Fruit fly (Drosophila melanogaster) whole organism, embryonic: Measurements from ENCODE around the gene CG7183.

Experiments
- Antp ChIP-seq: fragments of 200-800 bp; sonication (Bioruptor generic); optimal IDR thresholded peaks from 3 replicates; lab custom pipeline; 2016; ENCODE audit warnings: missing biosample characterization, missing genetic modification characterization
- Atf-2 ChIP-seq: fragments of 200-800 bp; sonication (Bioruptor generic); optimal IDR thresholded peaks from 2 replicates; lab custom pipeline; 2016; ENCODE audit warnings: missing biosample characterization, missing genetic modification characterization
- BEAF-32 ChIP-seq: fragments of 200-800 bp; sonication (Bioruptor generic); optimal IDR thresholded peaks from 3 replicates; lab custom pipeline; 2017; ENCODE audit warnings: missing biosample characterization, missing genetic modification characterization, mild to moderate bottlenecking, moderate library complexity, missing genetic modification reagents
- Blimp-1 ChIP-seq: fragments of 200-800 bp; sonication (Bioruptor generic); optimal IDR thresholded peaks from 3 replicates; lab custom pipeline; 2018; ENCODE audit warnings: missing biosample characterization, missing genetic modification characterization, mild to moderate bottlenecking, moderate library complexity, missing genetic modification reagents
- CG10565 ChIP-seq: fragments of 200-800 bp; sonication (Bioruptor generic); optimal IDR thresholded peaks from 3 replicates; lab custom pipeline; 2016; ENCODE audit warnings: missing biosample characterization, mild to moderate bottlenecking, missing genetic modification characterization
- CG11560 ChIP-seq: fragments of 200-800 bp; sonication (Bioruptor generic); IDR thresholded peaks from 3 replicates; pipeline ENCODE4 v1.3.6; 2022; ENCODE audit warnings: missing biosample characterization, missing genetic modification characterization
- CG12219 ChIP-seq: fragments of 200-800 bp; sonication (Bioruptor generic); optimal IDR thresholded peaks from 3 replicates; lab custom pipeline; 2018; ENCODE audit warnings: missing biosample characterization, mild to moderate bottlenecking, missing genetic modification characterization
- CG12299 ChIP-seq: fragments of 200-800 bp; sonication (Bioruptor generic); optimal IDR thresholded peaks from 2 replicates; lab custom pipeline; 2018; ENCODE audit warnings: missing biosample characterization, mild to moderate bottlenecking, missing genetic modification characterization
- CG12744 ChIP-seq: fragments of 200-800 bp; sonication (Bioruptor generic); optimal IDR thresholded peaks from 2 replicates; lab custom pipeline; 2016; ENCODE audit warnings: missing biosample characterization, missing genetic modification characterization
- CG13123 ChIP-seq: fragments of 200-800 bp; sonication (Bioruptor generic); optimal IDR thresholded peaks from 2 replicates; lab custom pipeline; 2016; ENCODE audit warnings: missing biosample characterization, missing genetic modification characterization
- CG14014 ChIP-seq: fragments of 200-800 bp; sonication (Bioruptor generic); IDR thresholded peaks from 2 replicates; pipeline ENCODE4 v1.3.6; 2022; ENCODE audit warnings: missing biosample characterization, missing genetic modification characterization
- CG1602 ChIP-seq: fragments of 200-800 bp; sonication (Bioruptor generic); optimal IDR thresholded peaks from 3 replicates; lab custom pipeline; 2016; ENCODE audit warnings: missing biosample characterization, missing genetic modification characterization
- CG17328 ChIP-seq: fragments of 200-800 bp; sonication (Bioruptor generic); IDR thresholded peaks from 2 replicates; pipeline ENCODE4 v1.3.6; 2022; ENCODE audit warnings: missing biosample characterization, missing genetic modification characterization
- CG18262 ChIP-seq: fragments of 200-800 bp; optimal IDR thresholded peaks from 3 replicates; lab custom pipeline; 2019; ENCODE audit warnings: missing biosample characterization, mild to moderate bottlenecking, missing genetic modification characterization, moderate library complexity
- CG18476 ChIP-seq: fragments of 200-800 bp; sonication (Bioruptor generic); optimal IDR thresholded peaks from 2 replicates; lab custom pipeline; 2016; ENCODE audit warnings: missing biosample characterization, mild to moderate bottlenecking, missing genetic modification characterization
- CG2116 ChIP-seq: fragments of 200-800 bp; sonication (Bioruptor generic); optimal IDR thresholded peaks from 3 replicates; lab custom pipeline; 2018; ENCODE audit warnings: missing biosample characterization, mild to moderate bottlenecking, missing genetic modification characterization
- CG3065 ChIP-seq: fragments of 200-800 bp; sonication (Bioruptor generic); optimal IDR thresholded peaks from 2 replicates; lab custom pipeline; 2016; ENCODE audit warnings: missing biosample characterization, missing genetic modification characterization
- CG3407 ChIP-seq: fragments of 200-800 bp; sonication (Bioruptor generic); optimal IDR thresholded peaks from 2 replicates; lab custom pipeline; 2018; ENCODE audit warnings: missing biosample characterization, mild to moderate bottlenecking, missing genetic modification characterization
- CG43689 ChIP-seq: fragments of 200-800 bp; sonication (Bioruptor generic); IDR thresholded peaks from 2 replicates; pipeline ENCODE4 v1.3.6; 2022; ENCODE audit warnings: missing biosample characterization, missing genetic modification characterization
- CG6765 ChIP-seq: fragments of 200-800 bp; sonication (Bioruptor generic); optimal IDR thresholded peaks from 3 replicates; lab custom pipeline; 2017; ENCODE audit warnings: missing biosample characterization, mild to moderate bottlenecking, missing genetic modification characterization
- CG6813 ChIP-seq: fragments of 200-800 bp; sonication (Bioruptor generic); optimal IDR thresholded peaks from 2 replicates; lab custom pipeline; 2017; ENCODE audit warnings: missing biosample characterization, missing genetic modification characterization, mild to moderate bottlenecking, moderate library complexity, missing genetic modification reagents
- CG7271 ChIP-seq: fragments of 200-800 bp; sonication (Bioruptor generic); optimal IDR thresholded peaks from 2 replicates; lab custom pipeline; 2018; ENCODE audit warnings: missing biosample characterization, mild to moderate bottlenecking, missing genetic modification characterization, moderate library complexity
- CG7372 ChIP-seq: fragments of 200-800 bp; sonication (Bioruptor generic); IDR thresholded peaks from 2 replicates; pipeline ENCODE4 v1.3.6; 2022; ENCODE audit warnings: missing biosample characterization, missing genetic modification characterization
- CG9797 ChIP-seq: fragments of 200-800 bp; sonication (Bioruptor generic); optimal IDR thresholded peaks from 3 replicates; lab custom pipeline; 2018; ENCODE audit warnings: missing biosample characterization, mild to moderate bottlenecking, missing genetic modification characterization
- H15 ChIP-seq: fragments of 200-800 bp; sonication (Bioruptor generic); IDR thresholded peaks from 3 replicates; pipeline ENCODE4 v1.3.6; 2022; ENCODE audit warnings: missing biosample characterization, missing genetic modification characterization
- H2.0 ChIP-seq: fragments of 200-800 bp; sonication (Bioruptor generic); IDR thresholded peaks from 2 replicates; pipeline ENCODE4 v1.3.6; 2022; ENCODE audit warnings: missing biosample characterization, missing genetic modification characterization
- Hr51 ChIP-seq, 2 experiments: fragments of 200-800 bp; sonication (Bioruptor generic); optimal IDR thresholded peaks; 2 replicates in 1 of 2; 3 replicates in 1 of 2; lab custom pipeline; 2016 to 2018; ENCODE audit warnings: missing biosample characterization in 2 of 2, missing genetic modification characterization in 2 of 2, mild to moderate bottlenecking in 1 of 2, moderate library complexity in 1 of 2
- MTF-1 ChIP-seq: fragments of 200-800 bp; sonication (Bioruptor generic); optimal IDR thresholded peaks from 2 replicates; lab custom pipeline; 2018; ENCODE audit warnings: missing biosample characterization, mild to moderate bottlenecking, missing genetic modification characterization, borderline replicate concordance
- Oli ChIP-seq: fragments of 200-800 bp; sonication (Bioruptor generic); optimal IDR thresholded peaks from 2 replicates; lab custom pipeline; 2018; ENCODE audit warnings: missing biosample characterization, mild to moderate bottlenecking, missing genetic modification characterization, moderate library complexity
- Stat92E ChIP-seq, 3 experiments: fragments of >200 bp in 2 of 3; fragments of 200-800 bp in 1 of 3; sonication (Bioruptor generic) in 1 of 3; optimal IDR thresholded peaks; 2 replicates each; lab custom pipeline; 2017 to 2019; ENCODE audit warnings: missing biosample characterization in 3 of 3, missing genetic modification characterization in 3 of 3, mild to moderate bottlenecking in 1 of 3, moderate library complexity in 1 of 3
- Trl ChIP-seq, 3 experiments: fragments of >200 bp in 2 of 3; fragments of 200-800 bp in 1 of 3; sonication (Bioruptor generic) in 1 of 3; optimal IDR thresholded peaks; 2 replicates in 1 of 3; 3 replicates in 2 of 3; lab custom pipeline; 2016 to 2017; ENCODE audit warnings: missing biosample characterization in 1 of 3, missing genetic modification characterization in 1 of 3
- ash1 ChIP-seq: fragments of 200-800 bp; sonication (Bioruptor generic); optimal IDR thresholded peaks from 2 replicates; lab custom pipeline; 2018; ENCODE audit warnings: missing biosample characterization, mild to moderate bottlenecking, missing genetic modification characterization
- crc ChIP-seq: fragments of 200-800 bp; sonication (Bioruptor generic); optimal IDR thresholded peaks from 2 replicates; lab custom pipeline; 2016; ENCODE audit warnings: missing biosample characterization, missing genetic modification characterization
- dan ChIP-seq: fragments of 200-800 bp; sonication (Bioruptor generic); IDR thresholded peaks from 2 replicates; pipeline ENCODE4 v1.3.6; 2022; ENCODE audit warnings: missing biosample characterization, missing genetic modification characterization
- dm ChIP-seq: fragments of 200-800 bp; sonication (Bioruptor generic); optimal IDR thresholded peaks from 3 replicates; lab custom pipeline; 2016; ENCODE audit warnings: missing biosample characterization, missing genetic modification characterization
- emc ChIP-seq: fragments of 200-800 bp; sonication (Bioruptor generic); optimal IDR thresholded peaks from 2 replicates; lab custom pipeline; 2016; ENCODE audit warnings: missing biosample characterization, missing genetic modification characterization
- ems ChIP-seq: fragments of 200-800 bp; sonication (Bioruptor generic); optimal IDR thresholded peaks from 3 replicates; lab custom pipeline; 2016; ENCODE audit warnings: missing biosample characterization, missing genetic modification characterization
- ewg ChIP-seq: fragments of 200-800 bp; sonication (Bioruptor generic); optimal IDR thresholded peaks from 3 replicates; lab custom pipeline; 2017; ENCODE audit warnings: mild to moderate bottlenecking, missing biosample characterization, missing genetic modification reagents, missing genetic modification characterization
- grn ChIP-seq: fragments of 200-800 bp; sonication (Bioruptor generic); optimal IDR thresholded peaks from 3 replicates; lab custom pipeline; 2017; ENCODE audit warnings: missing biosample characterization, missing genetic modification characterization
- hbn ChIP-seq: fragments of 200-800 bp; sonication (Bioruptor generic); IDR thresholded peaks from 2 replicates; pipeline ENCODE4 v1.3.6; 2022; ENCODE audit warnings: missing biosample characterization, missing genetic modification characterization; ENCODE audit not compliant: partially characterized antibody
- lilli ChIP-seq: fragments of 200-800 bp; sonication (Bioruptor generic); optimal IDR thresholded peaks from 3 replicates; lab custom pipeline; 2016; ENCODE audit warnings: missing biosample characterization, missing genetic modification characterization
- nerfin-1 ChIP-seq: fragments of 200-800 bp; sonication (Bioruptor generic); optimal IDR thresholded peaks from 3 replicates; lab custom pipeline; 2019; ENCODE audit warnings: missing biosample characterization, mild to moderate bottlenecking, missing genetic modification characterization, moderate library complexity
- peb ChIP-seq: fragments of 200-800 bp; sonication (Bioruptor generic); IDR thresholded peaks from 2 replicates; pipeline ENCODE4 v1.3.6; 2022; ENCODE audit warnings: missing biosample characterization, missing genetic modification characterization
- row ChIP-seq: fragments of 200-800 bp; sonication (Bioruptor generic); IDR thresholded peaks from 3 replicates; pipeline ENCODE4 v1.3.6; 2022; ENCODE audit warnings: missing biosample characterization, missing genetic modification characterization
- schlank ChIP-seq: fragments of 200-800 bp; sonication (Bioruptor generic); optimal IDR thresholded peaks from 2 replicates; lab custom pipeline; 2018; ENCODE audit warnings: missing biosample characterization, mild to moderate bottlenecking, missing genetic modification characterization
- tin ChIP-seq: fragments of 200-800 bp; sonication (Bioruptor generic); optimal IDR thresholded peaks from 3 replicates; lab custom pipeline; 2016; ENCODE audit warnings: missing biosample characterization, missing genetic modification characterization
- tio ChIP-seq: fragments of 200-800 bp; sonication (Bioruptor generic); optimal IDR thresholded peaks from 2 replicates; lab custom pipeline; 2017; ENCODE audit warnings: missing biosample characterization, missing genetic modification characterization, inconsistent platforms
- toy ChIP-seq: fragments of 200-800 bp; sonication (Bioruptor generic); IDR thresholded peaks from 2 replicates; pipeline ENCODE4 v1.3.6; 2022; ENCODE audit warnings: missing biosample characterization, missing genetic modification characterization
- zen ChIP-seq: fragments of 200-800 bp; sonication (Bioruptor generic); optimal IDR thresholded peaks from 3 replicates; lab custom pipeline; 2018; ENCODE audit warnings: missing biosample characterization, mild to moderate bottlenecking, missing genetic modification characterization, moderate library complexity

Gene CG7183

dm6 chr3R:18220211-18220749 lies at the start of gene CG7183, which contains the start of gene CG7988 (continued):
- TF ChIP-seq peb (GFP tag; lab: Robert Waterston, UW) (peak; percentile 98), CG12744 (GFP tag; lab: Kevin White, UChicago) (peak; percentile 94), CG3407 (GFP tag; lab: Kevin White, UChicago) (peak; percentile 96), CG6765 (GFP tag; lab: Kevin White, UChicago) (peak; percentile 87), CG18476 (GFP tag; lab: Kevin White, UChicago) (peak; percentile 96), CG14014 (GFP tag; lab: Robert Waterston, UW) (peak; percentile 97), CG12299 (tag; lab: Kevin White, UChicago) (peak; percentile 97), CG9797 (GFP tag; lab: Kevin White, UChicago) (peak; percentile 89), ems (GFP tag; lab: Kevin White, UChicago) (peak; percentile 93), hbn (GFP tag; lab: Robert Waterston, UW) (no peak), CG7372 (GFP tag; lab: Robert Waterston, UW) (peak; percentile 97), tio (GFP tag; lab: Kevin White, UChicago) (peak; percentile 96), schlank (tag; lab: Kevin White, UChicago) (peak; percentile 85), CG18262 (tag; lab: Kevin White, UChicago) (peak; percentile 99), Trl (optimal IDR thresholded peaks at IDR 0.05; lab: Kevin White, UChicago) (no peak), Trl (GFP tag; optimal IDR thresholded peaks at IDR 0.05; lab: Kevin White, UChicago) (peak; percentile 95), CG7271 (tag; lab: Kevin White, UChicago) (peak; percentile 96), H15 (peak; percentile 98), Antp (GFP tag; lab: Kevin White, UChicago) (peak; percentile 88), Stat92E (GFP tag; optimal IDR thresholded peaks at IDR 0.05; lab: Kevin White, UChicago) (peak in 1 of 3 experiments; percentile 93), H2.0 (GFP tag; lab: Robert Waterston, UW) (peak; percentile 99), nerfin-1 (tag; lab: Kevin White, UChicago) (peak; percentile 97), ash1 (GFP tag; lab: Kevin White, UChicago) (no peak), Hr51 (GFP tag; optimal IDR thresholded peaks at IDR 0.05; lab: Kevin White, UChicago) (peak; percentile 94 to 98), CG11560 (tag; lab: Robert Waterston, UW) (peak; percentile 90), crc (peak; percentile 90), CG6813 (GFP tag; lab: Kevin White, UChicago) (peak; percentile 84), lilli (GFP tag; lab: Kevin White, UChicago) (peak; percentile 98), CG3065 (GFP tag; lab: Kevin White, UChicago) (peak; percentile 94), CG13123 (GFP tag; lab: Kevin White, UChicago) (peak; percentile 97), Oli (tag; lab: Kevin White, UChicago) (peak; percentile 98), CG43689 (GFP tag; lab: Robert Waterston, UW) (peak; percentile 91), CG12219 (peak; percentile 90), toy (GFP tag; lab: Robert Waterston, UW) (peak; percentile 95), CG1602 (peak; percentile 99), row (GFP tag; lab: Robert Waterston, UW) (peak; percentile 100), dan (peak; percentile 95), CG17328 (GFP tag; lab: Robert Waterston, UW) (peak; percentile 99), tin (GFP tag; lab: Kevin White, UChicago) (peak; percentile 97), CG10565 (GFP tag; lab: Kevin White, UChicago) (peak; percentile 87), zen (peak; percentile 98), CG2116 (GFP tag; lab: Kevin White, UChicago) (peak; percentile 90), grn (GFP tag; lab: Kevin White, UChicago) (no peak), BEAF-32 (GFP tag; lab: Kevin White, UChicago) (peak; percentile 38), emc (GFP tag; lab: Kevin White, UChicago) (peak; percentile 83), Blimp-1 (peak; percentile 97), dm (GFP tag; lab: Kevin White, UChicago) (peak; percentile 91), ewg (GFP tag; lab: Kevin White, UChicago) (peak; percentile 95), Atf-2 (GFP tag; lab: Kevin White, UChicago) (peak; percentile 96), MTF-1 (GFP tag; lab: Kevin White, UChicago) (peak; percentile 84)
